Fruit fly (Drosophila melanogaster) whole organism: ENCODE measurements around the gene Wdr82.

ENCODE experiments used
- CG8478 ChIP-seq: fragments of >200 bp; optimal IDR thresholded peaks from 2 replicates; lab custom pipeline; 2018; ENCODE audit warnings: inconsistent platforms
- Dll ChIP-seq: fragments of >200 bp; optimal IDR thresholded peaks from 2 replicates; lab custom pipeline; 2017
- psq ChIP-seq: fragments of >200 bp; optimal IDR thresholded peaks from 2 replicates; lab custom pipeline; 2017

- TF ChIP-seq Dll (lab: Kevin White, UChicago) (no peak), psq (lab: Kevin White, UChicago) (no peak), CG8478 (lab: Kevin White, UChicago) (no peak)
These were observed 24.5 kb downstream of the Wdr82 start, which contains the start of gene CG13386 for dm6 chr2L:8398721-8399120.
